Worm (Caenorhabditis elegans): ENCODE data around the gene cpg-2.

DNA sequence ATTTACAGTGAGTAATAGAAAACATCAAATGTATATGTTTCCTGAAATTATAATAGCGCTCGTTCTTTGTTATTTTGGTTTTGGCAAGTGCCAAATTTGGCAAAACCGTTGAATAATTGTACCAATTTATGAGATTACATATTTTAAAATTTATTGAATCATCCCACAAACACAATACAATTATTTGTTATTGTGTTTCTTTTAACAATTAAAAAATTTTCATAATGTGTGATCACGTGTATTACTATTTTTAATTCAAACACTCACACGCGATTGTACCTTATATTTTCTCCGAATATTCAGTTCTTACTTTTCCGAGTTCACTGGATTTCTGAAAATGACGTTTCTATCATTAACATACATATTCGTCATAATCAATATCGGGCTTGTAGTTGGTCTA lies 47.5 kb downstream of the cpg-2 start, which contains the start of gene R01H2.2:
- TF ChIP-seq madf-6 (GFP tag; IDR thresholded peaks at IDR 0.05), result no peak
- TF ChIP-seq ceh-79 (tag; optimal IDR thresholded peaks at IDR 0.05), result no peak
- no peak for TF ChIP-seq B0336.3 (GFP tag; IDR thresholded peaks at IDR 0.05)
